Worm (Caenorhabditis elegans): ENCODE measurements around the gene C08E3.13.

Gene C08E3.13

DNA sequence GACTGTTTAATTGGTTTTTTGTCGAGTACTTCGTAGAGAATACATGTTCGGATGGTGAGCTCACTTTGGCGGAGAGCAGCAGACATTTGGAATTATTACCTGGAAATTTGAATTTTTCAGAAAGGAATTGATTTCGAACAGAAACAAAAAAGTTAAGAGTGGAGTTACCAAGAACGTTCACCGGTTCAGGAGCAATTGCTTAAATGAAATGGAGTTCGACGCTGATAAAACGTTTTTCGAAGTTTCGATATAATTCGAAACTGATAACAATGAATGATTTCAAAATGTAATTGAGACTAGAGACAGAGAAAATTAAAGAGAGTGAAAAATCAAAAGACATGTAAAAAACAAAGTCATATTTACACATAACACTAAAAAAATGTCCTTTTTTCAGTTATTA lies 21.5 kb downstream of the C08E3.13 start, which contains the start of gene fbxa-163:
Gene fbxa-163, minus strand, starts transcription at position 101 of the 400 bp plus-strand sequence.
- TF ChIP-seq vab-15 (tag; optimal IDR thresholded peaks at IDR 0.05) (no peak), ztf-4 (tag; optimal IDR thresholded peaks at IDR 0.05) (no peak), pax-3 (tag; optimal IDR thresholded peaks at IDR 0.05) (no peak), ets-5 (GFP tag; IDR thresholded peaks at IDR 0.05) (no peak), lin-15B (tag; optimal IDR thresholded peaks at IDR 0.05) (no peak), grh-1 (GFP tag; IDR thresholded peaks at IDR 0.05) (no peak), elt-2 (tag; optimal IDR thresholded peaks at IDR 0.05) (no peak), lir-3 (tag; optimal IDR thresholded peaks at IDR 0.05; ENCODE audit: poor library complexity) (no peak), ceh-90 (tag; optimal IDR thresholded peaks at IDR 0.05) (no peak), nhr-28 (tag; optimal IDR thresholded peaks at IDR 0.05) (no peak), nhr-12 (tag; optimal IDR thresholded peaks at IDR 0.05) (no peak), nhr-11 (tag; optimal IDR thresholded peaks at IDR 0.05) (no peak), unc-130 (tag; optimal IDR thresholded peaks at IDR 0.05) (no peak), tbx-2 (tag; optimal IDR thresholded peaks at IDR 0.05) (no peak), aly-2 (tag; optimal IDR thresholded peaks at IDR 0.05) (no peak)

DNA sequence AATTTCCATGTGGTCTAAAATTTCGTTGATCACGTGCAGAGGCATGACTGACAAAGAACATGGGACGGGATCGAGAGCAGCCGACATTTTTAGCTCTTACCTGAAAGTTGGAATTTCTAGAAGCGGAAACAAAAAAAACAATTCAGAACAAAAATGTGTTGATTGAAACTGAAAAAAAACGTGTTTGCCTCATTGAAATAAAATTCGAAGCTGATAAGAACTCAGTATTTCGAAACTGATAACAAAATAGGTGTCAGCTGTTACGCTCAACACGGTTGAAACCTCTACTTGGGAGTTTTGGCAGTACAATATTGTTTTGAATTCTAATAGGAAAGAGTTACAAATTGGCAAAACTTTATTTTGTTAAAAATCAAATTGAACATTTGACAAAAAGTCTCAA lies 23.2 kb downstream of the C08E3.13 start:
- TF ChIP-seq lin-35 (GFP tag; optimal IDR thresholded peaks at IDR 0.05) (peak in 1 of 2 experiments; percentile 33), sox-4 (tag; optimal IDR thresholded peaks at IDR 0.05) (no peak), Y116A8C.19 (tag; optimal IDR thresholded peaks at IDR 0.05; ENCODE audit: borderline replicate concordance) (no peak), lin-15B (tag; optimal IDR thresholded peaks at IDR 0.05) (no peak), elt-2 (tag; optimal IDR thresholded peaks at IDR 0.05) (peak; percentile 82), tlp-1 (tag; optimal IDR thresholded peaks at IDR 0.05) (peak; percentile 4)

DNA sequence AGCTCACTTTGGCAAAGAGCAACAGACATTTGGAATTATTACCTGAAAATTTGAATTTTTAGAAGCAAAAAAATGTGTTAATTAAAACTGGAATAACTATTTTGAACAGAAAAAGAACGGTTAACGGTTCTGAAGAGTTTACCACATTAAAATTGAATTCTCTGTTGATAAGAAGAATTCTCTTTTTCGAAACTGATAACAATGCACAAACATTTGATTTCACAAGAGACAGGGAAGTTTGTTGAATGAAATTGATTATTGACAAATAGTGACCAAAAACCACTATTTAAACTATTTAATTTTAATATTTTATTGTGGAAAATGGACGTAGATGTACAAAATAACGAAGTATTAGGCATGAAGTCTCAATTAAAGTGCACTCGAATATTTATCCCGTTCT lies 24.5 kb downstream of the C08E3.13 start:
- TF ChIP-seq lin-15B (tag; optimal IDR thresholded peaks at IDR 0.05) = no peak
- no peak for TF ChIP-seq rnt-1 (tag; optimal IDR thresholded peaks at IDR 0.05)
- peak; percentile 64 for TF ChIP-seq elt-2 (tag; optimal IDR thresholded peaks at IDR 0.05)

DNA sequence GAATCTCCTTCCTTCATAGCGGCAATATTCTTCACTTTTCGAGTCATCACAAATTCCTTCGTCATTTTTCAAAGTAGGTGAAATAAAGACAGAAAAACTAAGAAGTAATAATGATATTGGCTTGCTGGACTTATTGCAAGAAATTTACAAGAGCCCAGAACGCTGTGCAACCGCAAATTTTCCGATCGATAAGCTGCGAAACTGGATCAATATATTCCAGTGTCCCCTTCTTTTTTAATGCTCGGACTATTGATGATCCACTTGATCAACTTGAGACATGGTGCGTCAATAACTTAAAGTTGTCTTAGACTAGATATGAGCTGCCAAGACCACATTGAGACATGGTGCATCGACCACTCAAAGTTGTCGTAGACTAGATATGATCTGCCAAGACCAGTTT lies 26.0 kb downstream of the C08E3.13 start, which contains the start of gene bath-33:
Gene bath-33, minus strand, starts transcription at position 101 of the 400 bp plus-strand sequence.
- no peak for TF ChIP-seq lin-35 (GFP tag; optimal IDR thresholded peaks at IDR 0.05)
- TF ChIP-seq nhr-90 (tag; optimal IDR thresholded peaks at IDR 0.05; ENCODE audit: poor library complexity) = no peak
- TF ChIP-seq C34B4.2 (tag; optimal IDR thresholded peaks at IDR 0.05) = no peak
- TF ChIP-seq ces-1 (GFP tag; optimal IDR thresholded peaks at IDR 0.05) = no peak
- TF ChIP-seq elt-3 (tag; optimal IDR thresholded peaks at IDR 0.05) = no peak
- no peak for TF ChIP-seq nhr-84 (tag; optimal IDR thresholded peaks at IDR 0.05)
- TF ChIP-seq nhr-237 (tag; optimal IDR thresholded peaks at IDR 0.05) = no peak
- TF ChIP-seq nhr-28 (tag; optimal IDR thresholded peaks at IDR 0.05) = no peak
- TF ChIP-seq pag-3 (tag; optimal IDR thresholded peaks at IDR 0.05; ENCODE audit: borderline replicate concordance, insufficient read depth) = no peak
- TF ChIP-seq nhr-11 (tag; optimal IDR thresholded peaks at IDR 0.05) = no peak
- no peak for TF ChIP-seq C16A3.4 (tag; optimal IDR thresholded peaks at IDR 0.05)
- TF ChIP-seq skn-1 (tag; optimal IDR thresholded peaks at IDR 0.05) = no peak
- no peak for TF ChIP-seq C04F5.9 (tag; optimal IDR thresholded peaks at IDR 0.05)

DNA sequence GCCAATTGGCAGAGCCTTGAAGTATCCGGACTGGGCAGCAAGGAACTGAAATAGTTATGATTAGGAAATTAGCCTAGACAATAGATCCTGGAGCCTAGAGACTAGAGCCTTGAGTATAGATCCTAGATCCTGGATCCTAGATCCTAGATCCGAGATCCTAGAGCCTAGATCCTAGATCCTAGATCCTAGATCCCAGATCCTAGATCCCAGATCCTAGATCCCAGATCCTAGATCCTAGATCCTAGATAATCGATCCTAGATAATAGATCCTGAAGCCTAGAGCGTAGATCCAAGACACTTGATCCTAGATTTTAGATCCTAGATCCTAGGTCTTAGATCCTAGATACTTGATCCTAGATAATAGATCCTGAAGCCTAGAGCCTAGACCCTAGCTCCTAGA lies 27.1 kb downstream of the C08E3.13 start:
- no peak for TF ChIP-seq nhr-20 (tag; optimal IDR thresholded peaks at IDR 0.05)
- TF ChIP-seq nhr-77 (tag; optimal IDR thresholded peaks at IDR 0.05) = no peak
- no peak for TF ChIP-seq fkh-8 (tag; optimal IDR thresholded peaks at IDR 0.05)
- no peak for TF ChIP-seq nhr-84 (tag; optimal IDR thresholded peaks at IDR 0.05)
- TF ChIP-seq C34B4.2 (tag; optimal IDR thresholded peaks at IDR 0.05) = no peak
- no peak for TF ChIP-seq pax-3 (tag; optimal IDR thresholded peaks at IDR 0.05)
- TF ChIP-seq ztf-4 (tag; optimal IDR thresholded peaks at IDR 0.05) = no peak

All from whole organism, L1 larva.